Fruit fly (Drosophila melanogaster): ENCODE data around the gene Kr-h2.

dm6 chr2L:6053874-6054469 is 16.8 kb upstream of the Kr-h2 start, which contains the start of gene CG13995:
- TF ChIP-seq insv (optimal IDR thresholded peaks at IDR 0.05) (no peak), h (optimal IDR thresholded peaks at IDR 0.05) (no peak), ttk (optimal IDR thresholded peaks at IDR 0.05) (no peak), psq (optimal IDR thresholded peaks at IDR 0.05) (no peak), Myc (optimal IDR thresholded peaks at IDR 0.05) (no peak), Sin3A (optimal IDR thresholded peaks at IDR 0.05) (no peak)

All from Kc167 (cell line).